Worm (Caenorhabditis elegans) whole organism, L3 larva: ENCODE data around the gene nsph-4.2.

Source experiments
- ceh-16 ChIP-seq: sonication (generic microtip); optimal IDR thresholded peaks from 2 replicates; lab custom pipeline; 2017; ENCODE audit warnings: missing biosample characterization, missing genetic modification characterization
- ceh-9 ChIP-seq: sonication (generic microtip); optimal IDR thresholded peaks from 2 replicates; lab custom pipeline; 2018; ENCODE audit warnings: missing biosample characterization, missing genetic modification characterization
- jun-1 ChIP-seq: fragments of 150-350 bp; optimal IDR thresholded peaks from 2 replicates; lab custom pipeline; 2014; ENCODE audit warnings: missing biosample characterization, missing genetic modification reagents, missing genetic modification characterization
- nhr-11 ChIP-seq: fragments of 150-350 bp; optimal IDR thresholded peaks from 2 replicates; lab custom pipeline; 2014; ENCODE audit warnings: missing biosample characterization, missing genetic modification characterization
- nhr-77 ChIP-seq: fragments of 150-350 bp; optimal IDR thresholded peaks from 2 replicates; lab custom pipeline; 2014; ENCODE audit warnings: missing biosample characterization, missing genetic modification characterization
- sea-2 ChIP-seq: fragments of 150-350 bp; sonication (generic microtip); optimal IDR thresholded peaks from 4 replicates; lab custom pipeline; 2014; ENCODE audit warnings: missing biosample characterization, missing genetic modification reagents, missing genetic modification characterization
- unc-62 ChIP-seq: fragments of 150-350 bp; sonication (generic microtip); optimal IDR thresholded peaks from 4 replicates; lab custom pipeline; 2014; ENCODE audit warnings: missing biosample characterization, missing genetic modification reagents, missing genetic modification characterization

DNA sequence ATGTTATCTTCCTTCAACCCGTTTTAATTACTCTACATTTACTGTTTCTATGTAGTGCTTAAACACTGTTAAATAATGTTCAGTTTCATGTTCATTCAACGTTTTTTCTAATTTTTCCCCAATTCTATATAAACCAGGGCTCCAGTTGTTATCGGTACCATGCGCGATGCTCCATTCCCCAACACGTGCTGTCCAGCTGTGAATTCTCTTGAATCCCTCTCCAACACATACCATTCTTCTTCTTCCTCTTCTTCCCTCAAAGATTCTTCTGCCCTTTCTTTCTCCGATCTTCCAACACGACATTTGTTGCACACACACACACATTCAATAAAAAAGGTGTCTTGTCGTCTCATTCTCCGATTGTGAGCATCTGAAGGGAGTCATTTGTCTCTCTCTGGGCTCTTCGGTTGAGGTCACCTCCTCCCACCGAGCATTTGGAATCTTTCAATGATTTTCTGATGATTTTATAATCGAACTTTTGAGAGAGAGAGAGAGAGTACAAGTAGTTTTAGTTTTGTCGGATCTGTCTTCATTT is 46.5 kb upstream of the nsph-4.2 start:
- TF ChIP-seq jun-1: no peak
- TF ChIP-seq unc-62: no peak
- TF ChIP-seq sea-2 (GFP tag; lab: Kevin White, UChicago): no peak
- no peak for TF ChIP-seq nhr-11 (tag; lab: Kevin White, UChicago)
- no peak for TF ChIP-seq nhr-77 (tag; lab: Kevin White, UChicago)
- no peak for TF ChIP-seq ceh-16 (tag; lab: Kevin White, UChicago)
- TF ChIP-seq ceh-9 (tag; lab: Kevin White, UChicago): no peak
